Fruit fly (Drosophila melanogaster): ENCODE data around the gene sowah.
A peak's percentile ranks its signal among the peaks of the same experiment; 100 is the strongest.

The sowah gene

dm6 chr3L:12505990-12506389 lies 66.4 kb downstream of the sowah start:
- no peak for TF ChIP-seq sage (GFP tag; optimal IDR thresholded peaks at IDR 0.05)
- no peak for TF ChIP-seq foxo (GFP tag; optimal IDR thresholded peaks at IDR 0.05)
- TF ChIP-seq Myc (optimal IDR thresholded peaks at IDR 0.05) = no peak
- TF ChIP-seq Mio (GFP tag; optimal IDR thresholded peaks at IDR 0.05) = no peak
- TF ChIP-seq OdsH (GFP tag; optimal IDR thresholded peaks at IDR 0.05) = no peak
- TF ChIP-seq Dfd (GFP tag; optimal IDR thresholded peaks at IDR 0.05) = no peak
- TF ChIP-seq dmrt93B (GFP tag; optimal IDR thresholded peaks at IDR 0.05) = no peak
- no peak for TF ChIP-seq Hr83 (GFP tag; optimal IDR thresholded peaks at IDR 0.05; ENCODE audit: poor library complexity, severe bottlenecking)
- TF ChIP-seq CrebA (GFP tag; optimal IDR thresholded peaks at IDR 0.05; ENCODE audit: borderline replicate concordance) = no peak
- TF ChIP-seq ey (GFP tag; optimal IDR thresholded peaks at IDR 0.05) = no peak
- no peak for TF ChIP-seq dl (GFP tag; optimal IDR thresholded peaks at IDR 0.05; ENCODE audit: insufficient read depth in 1 of 2, partially characterized antibody in 2 of 2)
- no peak for TF ChIP-seq usp (GFP tag; optimal IDR thresholded peaks at IDR 0.05)
- no peak for TF ChIP-seq Jra (GFP tag; optimal IDR thresholded peaks at IDR 0.05)
- no peak for TF ChIP-seq CG32264 (GFP tag; optimal IDR thresholded peaks at IDR 0.05)
- no peak for TF ChIP-seq Hnf4 (GFP tag; optimal IDR thresholded peaks at IDR 0.05)
- TF ChIP-seq jim (GFP tag; optimal IDR thresholded peaks at IDR 0.05) = no peak
- no peak for TF ChIP-seq brk (GFP tag; optimal IDR thresholded peaks at IDR 0.05)
- TF ChIP-seq HLH106 (tag; optimal IDR thresholded peaks at IDR 0.05) = no peak
- no peak for TF ChIP-seq dsf (GFP tag; optimal IDR thresholded peaks at IDR 0.05; ENCODE audit: borderline replicate concordance)
- no peak for TF ChIP-seq GATAd (GFP tag; optimal IDR thresholded peaks at IDR 0.05)

- TF ChIP-seq CrebA (GFP tag; optimal IDR thresholded peaks at IDR 0.05; ENCODE audit: borderline replicate concordance) = no peak
- TF ChIP-seq CG9705 (GFP tag; optimal IDR thresholded peaks at IDR 0.05) = peak; percentile 40
- TF ChIP-seq HLH106 (tag; optimal IDR thresholded peaks at IDR 0.05) = peak; percentile 45
- TF ChIP-seq sage (GFP tag; optimal IDR thresholded peaks at IDR 0.05) = no peak
- peak; percentile 24 for TF ChIP-seq dsf (GFP tag; optimal IDR thresholded peaks at IDR 0.05; ENCODE audit: borderline replicate concordance)
- TF ChIP-seq pan (optimal IDR thresholded peaks at IDR 0.05) = no peak
- TF ChIP-seq Hr78 (GFP tag; optimal IDR thresholded peaks at IDR 0.05) = no peak
- peak; percentile 37 for TF ChIP-seq OdsH (GFP tag; optimal IDR thresholded peaks at IDR 0.05)
- peak; percentile 50 for TF ChIP-seq fru (GFP tag; optimal IDR thresholded peaks at IDR 0.05)
- TF ChIP-seq brk (GFP tag; optimal IDR thresholded peaks at IDR 0.05) = no peak
- no peak for TF ChIP-seq dl (GFP tag; optimal IDR thresholded peaks at IDR 0.05; ENCODE audit: insufficient read depth in 1 of 2, partially characterized antibody in 2 of 2)
- no peak for TF ChIP-seq tai (GFP tag; optimal IDR thresholded peaks at IDR 0.05)
- TF ChIP-seq Dfd (GFP tag; optimal IDR thresholded peaks at IDR 0.05) = no peak
- peak; percentile 59 for TF ChIP-seq h (GFP tag; optimal IDR thresholded peaks at IDR 0.05)
- no peak for TF ChIP-seq Dif (GFP tag; optimal IDR thresholded peaks at IDR 0.05; ENCODE audit: partially characterized antibody)
- TF ChIP-seq woc (GFP tag; optimal IDR thresholded peaks at IDR 0.05) = no peak
- TF ChIP-seq Rel (GFP tag; optimal IDR thresholded peaks at IDR 0.05) = no peak
- peak; percentile 43 for TF ChIP-seq Rel (tag; optimal IDR thresholded peaks at IDR 0.05)
- TF ChIP-seq Mio (GFP tag; optimal IDR thresholded peaks at IDR 0.05) = no peak
- TF ChIP-seq Hnf4 (GFP tag; optimal IDR thresholded peaks at IDR 0.05) = no peak
- TF ChIP-seq usp (GFP tag; optimal IDR thresholded peaks at IDR 0.05) = no peak
- no peak for TF ChIP-seq Jra (GFP tag; optimal IDR thresholded peaks at IDR 0.05)
- no peak for TF ChIP-seq dmrt93B (GFP tag; optimal IDR thresholded peaks at IDR 0.05)
- TF ChIP-seq psq (GFP tag; optimal IDR thresholded peaks at IDR 0.05) = peak; percentile 67
- TF ChIP-seq Myc (optimal IDR thresholded peaks at IDR 0.05) = peak; percentile 47
- TF ChIP-seq Abd-B (GFP tag; optimal IDR thresholded peaks at IDR 0.05) = no peak
- TF ChIP-seq Sp1 (GFP tag; optimal IDR thresholded peaks at IDR 0.05) = peak; percentile 54
- TF ChIP-seq br (GFP tag; optimal IDR thresholded peaks at IDR 0.05) = peak; percentile 11
- no peak for TF ChIP-seq GATAd (GFP tag; optimal IDR thresholded peaks at IDR 0.05)
- TF ChIP-seq CG32264 (GFP tag; optimal IDR thresholded peaks at IDR 0.05) = no peak
- TF ChIP-seq sv (GFP tag; optimal IDR thresholded peaks at IDR 0.05) = no peak
- TF ChIP-seq Vsx2 (GFP tag; optimal IDR thresholded peaks at IDR 0.05; ENCODE audit: partially characterized antibody) = no peak
- TF ChIP-seq rgr (GFP tag; optimal IDR thresholded peaks at IDR 0.05) = peak; percentile 60
- no peak for TF ChIP-seq N (GFP tag; optimal IDR thresholded peaks at IDR 0.05)
- peak in 1 of 2 experiments; percentile 66 for TF ChIP-seq foxo (GFP tag; optimal IDR thresholded peaks at IDR 0.05)
- TF ChIP-seq ey (GFP tag; optimal IDR thresholded peaks at IDR 0.05) = peak; percentile 12
- no peak for TF ChIP-seq jim (GFP tag; optimal IDR thresholded peaks at IDR 0.05)
- TF ChIP-seq lola (GFP tag; optimal IDR thresholded peaks at IDR 0.05) = no peak
- TF ChIP-seq Hr83 (GFP tag; optimal IDR thresholded peaks at IDR 0.05; ENCODE audit: poor library complexity, severe bottlenecking) = peak; percentile 47
These were observed 68.3 kb downstream of the sowah start, which contains the start of the genes CG10646 and vih for dm6 chr3L:12503865-12504650. Gene CG10646, minus strand, starts transcription at chr3L:12503894. Gene vih, plus strand, starts transcription at chr3L:12504292.
